Fruit fly (Drosophila melanogaster) S2 (cell line): ENCODE results near the gene CG8757.

Experiments used
- CG8478 ChIP-seq: fragments of >200 bp; optimal IDR thresholded peaks from 2 replicates; lab custom pipeline; 2018
- CTCF ChIP-seq, 2 experiments: fragments of >200 bp; optimal IDR thresholded peaks; 2 replicates each; lab custom pipeline; 2018

- TF ChIP-seq CG8478 (lab: Kevin White, UChicago) (no peak), CTCF (optimal IDR thresholded peaks at IDR 0.05; lab: Kevin White, UChicago) (no peak)
Observed at dm6 chr3L:13866270-13866669, 24.2 kb upstream of the CG8757 start.
